Fruit fly (Drosophila melanogaster): Measurements from ENCODE around the gene CG43090.

dm6 chrX:6224225-6225190 lies 24.8 kb upstream of the CG43090 start, which contains the start of gene sqh:
- TF ChIP-seq Dll (optimal IDR thresholded peaks at IDR 0.05) = no peak
- no peak for TF ChIP-seq EcR (GFP tag; optimal IDR thresholded peaks at IDR 0.05)
- peak; percentile 22 for TF ChIP-seq pan (optimal IDR thresholded peaks at IDR 0.05)
- TF ChIP-seq CG8478 (optimal IDR thresholded peaks at IDR 0.05) = no peak
- TF ChIP-seq psq (optimal IDR thresholded peaks at IDR 0.05) = no peak
